Worm (Caenorhabditis elegans): Measurements from ENCODE around the gene grwd-1.

grwd-1 gene

DNA sequence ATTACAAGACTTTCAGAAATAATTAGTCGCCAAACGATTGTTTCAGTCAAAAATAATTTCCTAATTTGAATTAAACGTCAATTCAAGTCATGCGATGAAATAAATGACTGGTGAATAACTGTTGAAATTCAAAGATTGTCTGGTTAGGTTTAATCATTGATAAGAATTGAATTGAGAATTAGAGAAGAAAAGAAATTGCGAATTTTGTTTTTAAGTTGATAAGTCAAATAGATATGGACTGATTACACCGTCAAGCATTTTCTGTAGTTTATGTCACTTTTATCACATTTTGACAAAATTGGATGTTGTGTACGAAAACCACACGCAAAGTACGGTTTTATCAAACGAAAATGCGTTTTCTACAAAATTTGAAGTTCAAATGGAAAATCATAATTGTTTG lies 48.0 kb downstream of the grwd-1 start:
- peak; percentile 97 for TF ChIP-seq elt-2 (tag; optimal IDR thresholded peaks at IDR 0.05)
- peak; percentile 9 for TF ChIP-seq nhr-23 (tag; optimal IDR thresholded peaks at IDR 0.05)
- no peak for TF ChIP-seq lin-39 (tag; optimal IDR thresholded peaks at IDR 0.05)
- TF ChIP-seq jun-1 (tag; optimal IDR thresholded peaks at IDR 0.05): peak; percentile 45
- TF ChIP-seq mml-1 (tag; optimal IDR thresholded peaks at IDR 0.05): no peak
- no peak for TF ChIP-seq nhr-76 (tag; optimal IDR thresholded peaks at IDR 0.05)
- peak; percentile 76 for TF ChIP-seq pha-4 (tag; optimal IDR thresholded peaks at IDR 0.05)
- peak in 2 of 3 experiments; percentile 42 to 64 for TF ChIP-seq elt-3 (tag; optimal IDR thresholded peaks at IDR 0.05)
- TF ChIP-seq ceh-28 (tag; optimal IDR thresholded peaks at IDR 0.05): peak; percentile 2
- TF ChIP-seq pqm-1 (tag; optimal IDR thresholded peaks at IDR 0.05): peak; percentile 98

DNA sequence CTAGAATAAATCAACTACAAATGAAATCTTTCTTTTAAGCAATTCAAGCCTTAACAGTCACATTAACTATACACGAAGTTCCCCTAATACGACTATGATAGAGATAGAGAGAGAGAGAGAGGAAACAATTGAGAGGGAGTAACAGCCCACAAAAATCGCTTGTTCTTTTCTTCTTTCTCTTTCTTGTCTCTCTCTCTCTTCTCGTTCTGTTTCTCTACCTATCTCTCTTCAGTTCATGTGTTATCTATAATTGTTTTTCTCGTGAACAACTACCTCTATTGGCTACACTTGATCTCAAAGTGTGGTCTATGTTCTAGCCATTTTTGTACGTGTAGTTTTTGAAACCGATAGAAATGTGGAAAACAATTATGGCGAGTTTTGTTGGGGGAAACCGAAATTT lies 49.4 kb downstream of the grwd-1 start:
- peak; percentile 12 for TF ChIP-seq lin-15B (tag; optimal IDR thresholded peaks at IDR 0.05)
- no peak for TF ChIP-seq nhr-76 (tag; optimal IDR thresholded peaks at IDR 0.05)
- no peak for TF ChIP-seq nhr-11 (tag; optimal IDR thresholded peaks at IDR 0.05)
- TF ChIP-seq snpc-4 (tag; optimal IDR thresholded peaks at IDR 0.05): peak; percentile 30
- peak; percentile 48 for TF ChIP-seq lsy-12 (tag; optimal IDR thresholded peaks at IDR 0.05)
- peak; percentile 34 for TF ChIP-seq elt-1 (tag; optimal IDR thresholded peaks at IDR 0.05)
- TF ChIP-seq jun-1 (tag; optimal IDR thresholded peaks at IDR 0.05): peak; percentile 79
- TF ChIP-seq mdl-1 (tag; optimal IDR thresholded peaks at IDR 0.05): no peak
- peak; percentile 80 for TF ChIP-seq elt-2 (tag; optimal IDR thresholded peaks at IDR 0.05)
- TF ChIP-seq skn-1 (tag; optimal IDR thresholded peaks at IDR 0.05): no peak
- TF ChIP-seq unc-62 (GFP tag; optimal IDR thresholded peaks at IDR 0.05): no peak
- TF ChIP-seq ztf-11 (tag; optimal IDR thresholded peaks at IDR 0.05): no peak
- no peak for TF ChIP-seq eor-1 (tag; optimal IDR thresholded peaks at IDR 0.05)
- no peak for TF ChIP-seq nhr-67 (tag; optimal IDR thresholded peaks at IDR 0.05)
- TF ChIP-seq tbx-2 (tag; optimal IDR thresholded peaks at IDR 0.05): no peak
- TF ChIP-seq nhr-43 (tag; optimal IDR thresholded peaks at IDR 0.05; ENCODE audit: poor library complexity, severe bottlenecking): peak; percentile 78
- no peak for TF ChIP-seq ZK546.5 (tag; optimal IDR thresholded peaks at IDR 0.05)
- peak; percentile 89 for TF ChIP-seq pqm-1 (tag; optimal IDR thresholded peaks at IDR 0.05)
- TF ChIP-seq daf-12 (tag; optimal IDR thresholded peaks at IDR 0.05): no peak
- peak; percentile 44 for TF ChIP-seq nhr-23 (tag; optimal IDR thresholded peaks at IDR 0.05)
- TF ChIP-seq nhr-25 (tag; optimal IDR thresholded peaks at IDR 0.05): peak; percentile 81
- no peak for TF ChIP-seq unc-39 (tag; optimal IDR thresholded peaks at IDR 0.05)
- peak; percentile 29 for TF ChIP-seq hmg-11 (tag; optimal IDR thresholded peaks at IDR 0.05)
- TF ChIP-seq nhr-28 (tag; optimal IDR thresholded peaks at IDR 0.05): no peak
- TF ChIP-seq elt-3 (tag; optimal IDR thresholded peaks at IDR 0.05): peak in 1 of 3 experiments; percentile 20
- TF ChIP-seq pha-4 (tag; optimal IDR thresholded peaks at IDR 0.05): peak; percentile 85
- TF ChIP-seq nhr-77 (tag; optimal IDR thresholded peaks at IDR 0.05): no peak
- peak; percentile 60 for TF ChIP-seq ceh-28 (tag; optimal IDR thresholded peaks at IDR 0.05)
- TF ChIP-seq sea-2 (GFP tag; optimal IDR thresholded peaks at IDR 0.05): no peak
- TF ChIP-seq nfya-1 (tag; optimal IDR thresholded peaks at IDR 0.05; ENCODE audit: insufficient read depth): peak; percentile 73
- TF ChIP-seq fkh-10 (GFP tag; optimal IDR thresholded peaks at IDR 0.05): no peak

ce11 chrIII:5203310-5203709 lies 50.0 kb downstream of the grwd-1 start:
- TF ChIP-seq zag-1 (tag; optimal IDR thresholded peaks at IDR 0.05) (no peak), unc-39 (tag; optimal IDR thresholded peaks at IDR 0.05) (no peak), fos-1 (tag; optimal IDR thresholded peaks at IDR 0.05) (no peak), ztf-4 (tag; optimal IDR thresholded peaks at IDR 0.05) (no peak), ama-1 (optimal IDR thresholded peaks at IDR 0.05) (no peak), aly-2 (tag; optimal IDR thresholded peaks at IDR 0.05) (no peak), skn-1 (tag; optimal IDR thresholded peaks at IDR 0.05) (no peak), nhr-23 (tag; optimal IDR thresholded peaks at IDR 0.05) (no peak), nhr-43 (tag; optimal IDR thresholded peaks at IDR 0.05; ENCODE audit: poor library complexity, severe bottlenecking) (no peak), lin-39 (tag; optimal IDR thresholded peaks at IDR 0.05) (no peak), egl-27 (tag; optimal IDR thresholded peaks at IDR 0.05) (no peak), mdl-1 (tag; optimal IDR thresholded peaks at IDR 0.05) (no peak), unc-62 (GFP tag; optimal IDR thresholded peaks at IDR 0.05) (no peak), elt-2 (tag; optimal IDR thresholded peaks at IDR 0.05) (no peak), nhr-28 (tag; optimal IDR thresholded peaks at IDR 0.05) (no peak), nhr-76 (tag; optimal IDR thresholded peaks at IDR 0.05) (no peak), nhr-77 (tag; optimal IDR thresholded peaks at IDR 0.05) (no peak), nfya-1 (tag; optimal IDR thresholded peaks at IDR 0.05; ENCODE audit: insufficient read depth) (no peak), jun-1 (tag; optimal IDR thresholded peaks at IDR 0.05) (no peak)
